Fruit fly (Drosophila melanogaster): ENCODE data around the gene Spn.

DNA sequence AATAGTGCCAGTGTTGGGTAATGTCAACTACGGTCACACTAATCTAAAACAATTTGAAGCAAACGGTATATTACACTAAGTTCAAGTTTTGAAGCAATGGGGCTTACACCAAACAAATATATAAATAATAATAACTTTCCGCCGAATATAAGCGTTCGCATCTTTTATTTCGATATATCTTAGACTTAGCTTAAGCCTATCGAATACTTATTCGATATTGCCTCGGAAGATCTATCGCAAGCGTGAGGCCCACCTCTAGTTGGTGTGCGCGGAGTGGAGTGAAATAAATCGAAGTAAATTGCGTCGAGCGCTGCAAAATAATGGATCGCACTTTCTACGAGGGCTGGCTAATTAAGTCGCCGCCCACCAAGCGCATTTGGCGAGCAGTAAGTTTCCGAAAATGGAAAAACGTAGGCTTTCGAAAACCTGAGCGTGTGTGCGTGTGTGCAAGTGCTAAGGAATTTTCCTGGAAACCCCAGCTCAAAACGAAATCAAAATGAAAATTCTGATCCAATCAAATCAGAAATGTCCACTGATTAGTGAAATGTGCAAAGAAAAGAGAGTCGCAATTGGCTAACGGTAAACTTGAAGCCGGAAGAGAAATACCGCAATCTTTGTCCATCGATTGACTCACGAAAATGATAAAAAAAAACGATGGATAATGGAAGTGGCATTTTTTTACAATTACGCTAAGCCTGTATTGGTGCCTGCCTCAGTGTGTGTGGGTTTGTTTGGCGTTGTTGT lies 35.2 kb upstream of the Spn start, which contains the start of gene dos:
- TF ChIP-seq psq (GFP tag; optimal IDR thresholded peaks at IDR 0.05) (peak; percentile 4), CG18262 (tag; optimal IDR thresholded peaks at IDR 0.05) (peak; percentile 59), pzg (GFP tag; optimal IDR thresholded peaks at IDR 0.05) (peak; percentile 88), Neu2 (GFP tag; optimal IDR thresholded peaks at IDR 0.05; ENCODE audit: borderline replicate concordance) (no peak), Hmx (GFP tag; optimal IDR thresholded peaks at IDR 0.05) (no peak), sim (GFP tag; IDR thresholded peaks at IDR 0.05) (no peak), CG4617 (GFP tag; optimal IDR thresholded peaks at IDR 0.05; ENCODE audit: borderline replicate concordance) (peak; percentile 74)
